Worm (Caenorhabditis elegans) whole organism, early embryonic: ENCODE results near the gene csb-1.

ENCODE experiments used
- ama-1 ChIP-seq: fragments of 150-350 bp; optimal IDR thresholded peaks from 2 replicates; lab custom pipeline; 2014
- ceh-13 ChIP-seq: fragments of 200-800 bp; sonication (Bioruptor generic); optimal IDR thresholded peaks from 2 replicates; lab custom pipeline; 2018; ENCODE audit warnings: mild to moderate bottlenecking, missing genetic modification characterization, missing compliant biosample characterization
- flt-1 ChIP-seq: fragments of 200-800 bp; sonication (Bioruptor generic); IDR thresholded peaks from 2 replicates; pipeline ENCODE4 v1.3.6; 2022; ENCODE audit warnings: missing genetic modification characterization, missing compliant biosample characterization
- scrt-1 ChIP-seq: fragments of 200-800 bp; sonication (Bioruptor generic); IDR thresholded peaks from 2 replicates; pipeline ENCODE4 v1.3.6; 2022; ENCODE audit warnings: missing genetic modification characterization, missing compliant biosample characterization

DNA sequence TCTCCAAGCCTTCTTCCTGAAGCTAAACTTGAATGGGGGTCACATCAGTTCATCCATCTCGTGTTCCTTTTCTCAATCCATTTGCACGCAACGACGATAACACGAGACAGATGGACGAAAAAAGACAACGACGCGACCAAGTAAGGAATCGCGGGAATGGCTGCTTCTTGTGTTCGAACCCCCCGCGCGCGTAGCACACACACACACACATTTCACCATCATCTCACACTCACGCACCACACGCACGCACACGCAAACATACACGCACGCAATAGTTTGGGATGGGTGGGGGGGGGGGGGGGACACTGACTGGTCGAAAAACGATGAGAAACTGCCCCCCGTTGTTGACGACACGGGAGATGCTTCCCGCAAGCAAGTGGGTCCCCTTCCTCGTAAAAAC is 11.2 kb upstream of the csb-1 start:
- no peak for TF ChIP-seq flt-1
- TF ChIP-seq ceh-13 (GFP tag; lab: Kevin White, UChicago) = no peak
- no peak for TF ChIP-seq ama-1 (lab: Kevin White, UChicago)
- TF ChIP-seq scrt-1 (GFP tag; lab: Robert Waterston, UW) = no peak
